Worm (Caenorhabditis elegans): ENCODE measurements around the gene rps-24.

DNA sequence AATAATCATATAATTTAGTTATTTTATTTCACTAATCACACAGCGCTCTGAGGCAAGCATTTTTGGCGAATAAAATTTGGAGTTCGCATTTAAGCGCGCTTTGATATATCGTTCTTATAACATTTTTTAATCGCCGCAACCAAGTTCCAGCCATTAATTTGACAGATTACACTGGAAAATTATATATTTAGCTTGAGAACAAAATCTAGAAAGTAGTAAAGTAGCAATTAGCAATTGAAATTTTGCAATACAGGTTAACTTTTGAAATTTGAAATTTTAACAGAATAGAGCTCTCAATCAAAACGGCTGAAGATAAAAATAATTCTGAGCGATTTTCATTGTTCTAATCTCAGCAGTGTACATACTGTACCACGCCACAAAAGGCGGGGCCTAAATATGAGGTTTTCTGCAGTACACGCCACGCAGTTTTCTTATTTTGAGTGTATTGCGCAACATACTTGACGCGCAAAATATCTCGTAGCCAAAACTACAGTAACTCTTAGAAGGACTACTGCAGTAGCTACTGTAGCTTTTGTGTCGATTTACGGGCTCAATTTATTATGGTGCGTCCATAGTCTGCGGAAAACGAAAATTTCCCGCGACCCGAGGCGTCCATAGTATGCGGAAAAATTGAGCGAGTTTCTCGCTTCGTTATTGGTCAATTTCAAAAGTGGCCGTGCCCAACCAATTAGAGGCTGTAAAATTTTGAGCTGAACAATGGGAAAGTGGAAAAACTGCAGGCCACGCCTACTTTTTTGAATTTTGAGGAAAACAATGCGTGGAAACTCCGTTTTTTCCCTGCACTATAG, 41.6 kb downstream of the rps-24 start:
- TF ChIP-seq mxl-3 (GFP tag; optimal IDR thresholded peaks at IDR 0.05) (no peak), unc-130 (GFP tag; optimal IDR thresholded peaks at IDR 0.05) (no peak), ama-1 (optimal IDR thresholded peaks at IDR 0.05) (no peak), ceh-44 (GFP tag; IDR thresholded peaks at IDR 0.05) (no peak), nhr-41 (GFP tag; IDR thresholded peaks at IDR 0.05) (no peak), nhr-11 (tag; optimal IDR thresholded peaks at IDR 0.05) (no peak), aly-2 (tag; optimal IDR thresholded peaks at IDR 0.05) (no peak)
